Fruit fly (Drosophila melanogaster): ENCODE measurements around the gene CG9396.

The CG9396 gene

DNA sequence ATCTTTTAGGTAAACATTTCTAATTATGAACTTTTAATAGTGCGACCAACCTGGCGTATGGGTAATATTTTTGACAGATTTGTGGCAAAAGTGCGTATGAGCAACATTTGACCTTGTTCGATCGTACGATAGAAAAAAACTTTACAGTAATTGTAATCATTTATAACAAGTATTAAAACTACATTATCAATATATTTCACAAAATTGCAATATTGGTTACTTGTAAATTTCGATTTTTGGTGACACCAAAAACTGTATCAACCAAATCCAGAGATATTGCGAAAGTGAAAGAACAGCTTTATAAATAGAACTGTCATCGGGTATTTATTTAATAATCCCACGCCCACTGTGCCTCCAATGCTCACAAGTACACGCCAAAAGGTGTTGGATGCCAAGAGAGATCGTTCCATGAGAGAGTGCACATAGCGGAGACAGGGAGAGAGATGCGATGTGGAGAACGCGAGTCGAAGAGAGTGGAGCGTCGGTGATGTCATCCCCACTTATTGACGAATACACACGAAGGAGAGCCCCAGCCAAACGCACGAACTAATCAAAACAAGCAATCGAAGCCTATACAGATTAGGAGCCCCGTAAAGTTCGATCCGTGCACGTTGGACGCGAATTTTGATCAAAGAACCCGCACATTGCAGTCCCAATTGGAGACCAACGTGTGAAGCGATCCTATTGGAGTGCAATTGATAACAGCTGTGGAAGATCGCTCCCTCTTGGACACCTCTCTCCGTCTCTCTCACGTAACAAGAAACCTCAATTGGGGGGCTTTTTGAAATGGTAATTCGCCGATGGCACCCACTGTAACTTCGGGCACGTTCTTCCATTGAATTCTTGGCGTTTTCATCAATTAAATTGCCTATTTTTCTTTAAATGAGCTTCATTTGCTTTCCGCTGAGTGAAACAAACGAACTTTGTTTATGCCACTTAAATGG lies 38.0 kb downstream of the CG9396 start (continued):
- peak; percentile 94 for TF ChIP-seq Ptx1 (GFP tag; IDR thresholded peaks at IDR 0.05)
- peak; percentile 95 for TF ChIP-seq zfh2 (GFP tag; optimal IDR thresholded peaks at IDR 0.05)
- TF ChIP-seq croc (GFP tag; conservative IDR thresholded peaks at IDR 0.05), result peak; percentile 85
- TF ChIP-seq CG7928 (GFP tag; optimal IDR thresholded peaks at IDR 0.05), result peak; percentile 78
- peak; percentile 43; the same call in 1 of the 2 replicates for TF ChIP-seq CG10321 (GFP tag; IDR thresholded peaks at IDR 0.05)
- TF ChIP-seq Dll (GFP tag; IDR thresholded peaks at IDR 0.05; ENCODE audit: partially characterized antibody), result no peak; the same call in 3 of the 4 replicates
- TF ChIP-seq stc (GFP tag; IDR thresholded peaks at IDR 0.05), result peak; percentile 74
- peak; percentile 92 for TF ChIP-seq CHES-1-like (GFP tag; optimal IDR thresholded peaks at IDR 0.05)
- TF ChIP-seq sisA (GFP tag; IDR thresholded peaks at IDR 0.05), result peak; percentile 83
- peak; percentile 61 for TF ChIP-seq CG43689 (GFP tag; IDR thresholded peaks at IDR 0.05)
- TF ChIP-seq Dip3 (GFP tag; optimal IDR thresholded peaks at IDR 0.05), result peak; percentile 93
- peak; percentile 95 for TF ChIP-seq cwo (GFP tag; optimal IDR thresholded peaks at IDR 0.05)
- peak; percentile 39; the same call in 1 of the 2 replicates for TF ChIP-seq dan (GFP tag; IDR thresholded peaks at IDR 0.05)
- TF ChIP-seq fd64A (GFP tag; optimal IDR thresholded peaks at IDR 0.05), result peak; percentile 80
- peak; percentile 97 for TF ChIP-seq dysf (GFP tag; IDR thresholded peaks at IDR 0.05)
- peak; percentile 83; the same call in 2 of the 3 replicates for TF ChIP-seq Mrtf (GFP tag; IDR thresholded peaks at IDR 0.05)
- peak; percentile 87; the same call in 2 of the 3 replicates for TF ChIP-seq so (GFP tag; IDR thresholded peaks at IDR 0.05)
- peak; percentile 74 for TF ChIP-seq CG1603 (tag; optimal IDR thresholded peaks at IDR 0.05)
- peak; percentile 83 for TF ChIP-seq CG7987 (GFP tag; optimal IDR thresholded peaks at IDR 0.05)
- TF ChIP-seq CG6813 (GFP tag; optimal IDR thresholded peaks at IDR 0.05), result peak; percentile 96
- TF ChIP-seq wek (GFP tag; optimal IDR thresholded peaks at IDR 0.05), result peak; percentile 62
- no peak for TF ChIP-seq amos (GFP tag; IDR thresholded peaks at IDR 0.05; ENCODE audit: partially characterized antibody)
- TF ChIP-seq salm (tag; optimal IDR thresholded peaks at IDR 0.05), result peak; percentile 91
- 0 out of 2 replicates have a peak, but pooled peaks have one; percentile 30 for TF ChIP-seq CkIIα-i1 (GFP tag; IDR thresholded peaks at IDR 0.05)
- peak; percentile 93 for TF ChIP-seq sug (tag; optimal IDR thresholded peaks at IDR 0.05)
- TF ChIP-seq CG11723 (GFP tag; optimal IDR thresholded peaks at IDR 0.05), result peak; percentile 96
- TF ChIP-seq CG18476 (GFP tag; optimal IDR thresholded peaks at IDR 0.05), result peak; percentile 96
- no peak for TF ChIP-seq pan (optimal IDR thresholded peaks at IDR 0.05)
- peak in 1 of 2 experiments; percentile 86 for TF ChIP-seq pan (GFP tag; optimal IDR thresholded peaks at IDR 0.05 in 1 of 2, IDR thresholded peaks at IDR 0.05 in 1 of 2)
- TF ChIP-seq CG14014 (GFP tag; IDR thresholded peaks at IDR 0.05), result peak; percentile 89
- peak; percentile 55; the same call in 2 of the 3 replicates for TF ChIP-seq knrl (GFP tag; IDR thresholded peaks at IDR 0.05; ENCODE audit: partially characterized antibody)
- peak; percentile 95 for TF ChIP-seq caup (GFP tag; optimal IDR thresholded peaks at IDR 0.05; ENCODE audit: severe bottlenecking)
- peak; percentile 89 for TF ChIP-seq Blimp-1 (GFP tag; optimal IDR thresholded peaks at IDR 0.05)
- TF ChIP-seq chinmo (GFP tag; IDR thresholded peaks at IDR 0.05; ENCODE audit: partially characterized antibody), result peak; percentile 95
- TF ChIP-seq CG10147 (GFP tag; optimal IDR thresholded peaks at IDR 0.05), result peak; percentile 97
- peak; percentile 99 for TF ChIP-seq CG2678 (tag; optimal IDR thresholded peaks at IDR 0.05)
- peak; percentile 11 for TF ChIP-seq BEAF-32 (GFP tag; optimal IDR thresholded peaks at IDR 0.05)
- TF ChIP-seq CG8388 (GFP tag; optimal IDR thresholded peaks at IDR 0.05), result peak; percentile 93
- TF ChIP-seq trem (tag; optimal IDR thresholded peaks at IDR 0.05), result peak; percentile 82
- TF ChIP-seq Ada2b (GFP tag; IDR thresholded peaks at IDR 0.05), result peak; percentile 83
- TF ChIP-seq jing (GFP tag; optimal IDR thresholded peaks at IDR 0.05), result peak; percentile 92
- TF ChIP-seq CG1832 (GFP tag; optimal IDR thresholded peaks at IDR 0.05), result no peak
- TF ChIP-seq schlank (tag; optimal IDR thresholded peaks at IDR 0.05), result peak; percentile 87
- peak; percentile 93 for TF ChIP-seq tx (GFP tag; optimal IDR thresholded peaks at IDR 0.05)
- TF ChIP-seq Six4 (GFP tag; optimal IDR thresholded peaks at IDR 0.05), result peak; percentile 94
- TF ChIP-seq CG12104 (GFP tag; optimal IDR thresholded peaks at IDR 0.05), result peak; percentile 97

Measured in whole organism, embryonic.